Worm (Caenorhabditis elegans): ENCODE measurements around the gene W05H9.2.

- TF ChIP-seq ama-1 (optimal IDR thresholded peaks at IDR 0.05) (no peak), aly-2 (tag; optimal IDR thresholded peaks at IDR 0.05) (no peak), nhr-12 (tag; optimal IDR thresholded peaks at IDR 0.05) (no peak), mdl-1 (tag; optimal IDR thresholded peaks at IDR 0.05) (no peak), nhr-237 (tag; optimal IDR thresholded peaks at IDR 0.05) (no peak)
These were observed 17.8 kb upstream of the W05H9.2 start for ce11 chrX:6248778-6249658.

Measured in whole organism, L1 larva.